Fruit fly (Drosophila melanogaster) ovary, adult (tissue): Measurements from ENCODE around the gene CG14893.

Source experiments
- CG17801 ChIP-seq: fragments of 200-800 bp; optimal IDR thresholded peaks from 2 replicates; lab custom pipeline; 2019; ENCODE audit warnings: missing biosample characterization, mild to moderate bottlenecking, missing genetic modification characterization, moderate library complexity; ENCODE audit not compliant: partially characterized antibody

The CG14893 gene

dm6 chr3R:16652091-16652490 is 31.5 kb downstream of the CG14893 start, which contains the start of gene CG14907:
TSS of gene CG14907 (minus strand) at chr3R:16652319.
- peak; percentile 37 for TF ChIP-seq CG17801

dm6 chr3R:16655000-16655493 is 34.5 kb downstream of the CG14893 start:
- no peak for TF ChIP-seq CG17801

dm6 chr3R:16655494-16656493 is 35.2 kb downstream of the CG14893 start, which contains the start of gene modSP:
TSS of gene modSP (minus strand) at chr3R:16655662.
- no peak for TF ChIP-seq CG17801

dm6 chr3R:16661693-16662092 is 41.1 kb downstream of the CG14893 start:
- no peak for TF ChIP-seq CG17801

dm6 chr3R:16664144-16664825 is 43.7 kb downstream of the CG14893 start:
- TF ChIP-seq CG17801: no peak
